Fruit fly (Drosophila melanogaster) whole organism, embryonic: ENCODE results near the gene Dup99B.
A peak's percentile ranks its signal among the peaks of the same experiment; 100 is the strongest.

Experiments used
- Bgb ChIP-seq: fragments of 200-800 bp; sonication (Bioruptor generic); IDR thresholded peaks from 2 replicates; pipeline ENCODE4 v1.3.6; 2022; ENCODE audit warnings: missing biosample characterization, missing genetic modification characterization; ENCODE audit not compliant: partially characterized antibody
- CG1233 ChIP-seq: fragments of 200-800 bp; sonication (Bioruptor generic); optimal IDR thresholded peaks from 4 replicates; lab custom pipeline; 2018; ENCODE audit warnings: missing biosample characterization, mild to moderate bottlenecking, missing genetic modification characterization
- CG12391 ChIP-seq: fragments of 200-800 bp; sonication (Bioruptor generic); optimal IDR thresholded peaks from 3 replicates; lab custom pipeline; 2018; ENCODE audit warnings: missing biosample characterization, mild to moderate bottlenecking, missing genetic modification characterization, moderate library complexity
- CG13287 ChIP-seq: fragments of 200-800 bp; sonication (Bioruptor generic); IDR thresholded peaks from 2 replicates; pipeline ENCODE4 v1.3.6; 2022; ENCODE audit warnings: missing biosample characterization, missing genetic modification characterization; ENCODE audit not compliant: partially characterized antibody
- CG13624 ChIP-seq: fragments of 200-800 bp; sonication (Bioruptor generic); optimal IDR thresholded peaks from 2 replicates; lab custom pipeline; 2016; ENCODE audit warnings: missing biosample characterization, missing genetic modification characterization
- CG14710 ChIP-seq: fragments of 200-800 bp; sonication (Bioruptor generic); optimal IDR thresholded peaks from 3 replicates; lab custom pipeline; 2019; ENCODE audit warnings: missing biosample characterization, mild to moderate bottlenecking, missing genetic modification characterization, moderate library complexity
- CG15073 ChIP-seq: fragments of 200-800 bp; sonication (Bioruptor generic); optimal IDR thresholded peaks from 2 replicates; lab custom pipeline; 2016; ENCODE audit warnings: missing biosample characterization, missing genetic modification characterization
- CG1603 ChIP-seq: fragments of 200-800 bp; sonication (Bioruptor generic); optimal IDR thresholded peaks from 2 replicates; lab custom pipeline; 2019; ENCODE audit warnings: missing biosample characterization, mild to moderate bottlenecking, missing genetic modification characterization, moderate library complexity
- CG16813 ChIP-seq: fragments of 200-800 bp; sonication (Bioruptor generic); IDR thresholded peaks from 3 replicates; pipeline ENCODE4 v1.3.6; 2022; ENCODE audit warnings: missing biosample characterization, missing genetic modification characterization; ENCODE audit not compliant: partially characterized antibody
- CG16815 ChIP-seq: fragments of 200-800 bp; sonication (Bioruptor generic); optimal IDR thresholded peaks from 3 replicates; lab custom pipeline; 2017; ENCODE audit warnings: missing biosample characterization, mild to moderate bottlenecking, missing genetic modification characterization
- CG2116 ChIP-seq: fragments of 200-800 bp; sonication (Bioruptor generic); optimal IDR thresholded peaks from 3 replicates; lab custom pipeline; 2018; ENCODE audit warnings: missing biosample characterization, mild to moderate bottlenecking, missing genetic modification characterization
- CG2129 ChIP-seq: fragments of 200-800 bp; sonication (Bioruptor generic); IDR thresholded peaks from 2 replicates; pipeline ENCODE4 v1.3.6; 2022; ENCODE audit warnings: missing biosample characterization, missing genetic modification characterization; ENCODE audit not compliant: partially characterized antibody
- CG31224 ChIP-seq: fragments of 200-800 bp; sonication (Bioruptor generic); IDR thresholded peaks from 2 replicates; pipeline ENCODE4 v1.3.6; 2022; ENCODE audit warnings: missing biosample characterization, missing genetic modification characterization
- CG34224 ChIP-seq: fragments of 200-800 bp; sonication (Bioruptor generic); IDR thresholded peaks from 3 replicates; pipeline ENCODE4 v1.3.6; 2022; ENCODE audit warnings: missing biosample characterization, missing genetic modification characterization; ENCODE audit not compliant: partially characterized antibody
- CG34422 ChIP-seq: fragments of 200-800 bp; sonication (Bioruptor generic); IDR thresholded peaks from 3 replicates; pipeline ENCODE4 v1.3.6; 2022; ENCODE audit warnings: missing biosample characterization, missing genetic modification characterization
- CG3726 ChIP-seq: fragments of 200-800 bp; sonication (Bioruptor generic); IDR thresholded peaks from 3 replicates; pipeline ENCODE4, ENCODE4 v1.3.6; 2022; ENCODE audit warnings: missing biosample characterization, missing genetic modification characterization
- CG3838 ChIP-seq: fragments of 200-800 bp; sonication (Bioruptor generic); optimal IDR thresholded peaks from 3 replicates; lab custom pipeline; 2016; ENCODE audit warnings: missing biosample characterization, missing genetic modification characterization
- CG43689 ChIP-seq: fragments of 200-800 bp; sonication (Bioruptor generic); IDR thresholded peaks from 2 replicates; pipeline ENCODE4 v1.3.6; 2022; ENCODE audit warnings: missing biosample characterization, missing genetic modification characterization
- CG4617 ChIP-seq: fragments of 200-800 bp; sonication (Bioruptor generic); optimal IDR thresholded peaks from 3 replicates; lab custom pipeline; 2016; ENCODE audit warnings: missing biosample characterization, missing genetic modification characterization, borderline replicate concordance
- CG6654 ChIP-seq: fragments of 200-800 bp; sonication (Bioruptor generic); optimal IDR thresholded peaks from 2 replicates; lab custom pipeline; 2017; ENCODE audit warnings: missing biosample characterization, mild to moderate bottlenecking, missing genetic modification characterization
- CG6765 ChIP-seq: fragments of 200-800 bp; sonication (Bioruptor generic); optimal IDR thresholded peaks from 3 replicates; lab custom pipeline; 2017; ENCODE audit warnings: missing biosample characterization, mild to moderate bottlenecking, missing genetic modification characterization
- CG9797 ChIP-seq: fragments of 200-800 bp; sonication (Bioruptor generic); optimal IDR thresholded peaks from 3 replicates; lab custom pipeline; 2018; ENCODE audit warnings: missing biosample characterization, mild to moderate bottlenecking, missing genetic modification characterization
- CHES-1-like ChIP-seq: fragments of 200-800 bp; sonication (Bioruptor generic); optimal IDR thresholded peaks from 2 replicates; lab custom pipeline; 2016; ENCODE audit warnings: missing biosample characterization, missing genetic modification characterization
- Dp ChIP-seq: fragments of 200-800 bp; sonication (Bioruptor generic); optimal IDR thresholded peaks from 2 replicates; lab custom pipeline; 2018; ENCODE audit warnings: missing biosample characterization, mild to moderate bottlenecking, missing genetic modification characterization, moderate library complexity
- Dref ChIP-seq: fragments of 200-800 bp; sonication (Bioruptor generic); IDR thresholded peaks from 2 replicates; pipeline ENCODE4 v1.3.6; 2022; ENCODE audit warnings: missing biosample characterization, missing genetic modification characterization
- Lhr ChIP-seq: fragments of 200-800 bp; sonication (Bioruptor generic); optimal IDR thresholded peaks from 3 replicates; lab custom pipeline; 2017; ENCODE audit warnings: mild to moderate bottlenecking, missing biosample characterization, missing genetic modification reagents, missing genetic modification characterization
- NK7.1 ChIP-seq: fragments of 200-800 bp; sonication (Bioruptor generic); optimal IDR thresholded peaks from 3 replicates; lab custom pipeline; 2016; ENCODE audit warnings: missing biosample characterization, missing genetic modification characterization
- NfI ChIP-seq: fragments of 200-800 bp; sonication (Bioruptor generic); optimal IDR thresholded peaks from 3 replicates; lab custom pipeline; 2018; ENCODE audit warnings: missing biosample characterization, mild to moderate bottlenecking, missing genetic modification characterization, moderate library complexity
- Opbp ChIP-seq: fragments of 200-800 bp; sonication (Bioruptor generic); IDR thresholded peaks from 3 replicates; pipeline ENCODE4 v1.3.6; 2022; ENCODE audit warnings: missing biosample characterization, missing genetic modification characterization; ENCODE audit not compliant: partially characterized antibody
- Scr ChIP-seq: fragments of 200-800 bp; sonication (Bioruptor generic); IDR thresholded peaks from 2 replicates; pipeline ENCODE4 v1.3.6; 2022; ENCODE audit warnings: missing biosample characterization, missing genetic modification characterization; ENCODE audit not compliant: partially characterized antibody
- Sin3A ChIP-seq: fragments of >200 bp; optimal IDR thresholded peaks from 2 replicates; lab custom pipeline; 2018
- YL-1 ChIP-seq: fragments of 200-800 bp; sonication (Bioruptor generic); optimal IDR thresholded peaks from 3 replicates; lab custom pipeline; 2017; ENCODE audit warnings: missing biosample characterization, mild to moderate bottlenecking, missing genetic modification characterization
- ase ChIP-seq: fragments of 200-800 bp; sonication (Bioruptor generic); IDR thresholded peaks from 3 replicates; pipeline ENCODE4 v1.3.6; 2022; ENCODE audit warnings: missing biosample characterization, missing genetic modification characterization
- bbx ChIP-seq: fragments of 200-800 bp; sonication (Bioruptor generic); IDR thresholded peaks from 2 replicates; pipeline ENCODE4 v1.3.6; 2022; ENCODE audit warnings: missing biosample characterization, missing genetic modification characterization; ENCODE audit not compliant: partially characterized antibody
- crp ChIP-seq, 2 experiments: fragments of 200-800 bp; sonication (Bioruptor generic); optimal IDR thresholded peaks; 2 replicates in 1 of 2; 3 replicates in 1 of 2; lab custom pipeline; 2017; ENCODE audit warnings: missing biosample characterization in 2 of 2, missing genetic modification characterization in 2 of 2, mild to moderate bottlenecking in 1 of 2, moderate library complexity in 1 of 2
- da ChIP-seq: fragments of 200-800 bp; sonication (Bioruptor generic); optimal IDR thresholded peaks from 2 replicates; lab custom pipeline; 2016; ENCODE audit warnings: missing biosample characterization, missing genetic modification characterization
- ems ChIP-seq: fragments of 200-800 bp; sonication (Bioruptor generic); optimal IDR thresholded peaks from 3 replicates; lab custom pipeline; 2016; ENCODE audit warnings: missing biosample characterization, missing genetic modification characterization
- esg ChIP-seq: fragments of 200-800 bp; sonication (Bioruptor generic); conservative IDR thresholded peaks from 2 replicates; pipeline ENCODE4 v1.3.6; 2022; ENCODE audit warnings: missing biosample characterization, missing genetic modification characterization
- inv ChIP-seq: fragments of 200-800 bp; sonication (Bioruptor generic); IDR thresholded peaks from 2 replicates; pipeline ENCODE4 v1.3.6; 2022; ENCODE audit warnings: missing biosample characterization, missing genetic modification characterization; ENCODE audit not compliant: partially characterized antibody
- otp ChIP-seq: fragments of 200-800 bp; sonication (Bioruptor generic); IDR thresholded peaks from 3 replicates; pipeline ENCODE4, ENCODE4 v1.3.6; 2022; ENCODE audit warnings: missing biosample characterization, missing genetic modification characterization
- phol ChIP-seq: fragments of 200-800 bp; sonication (Bioruptor generic); optimal IDR thresholded peaks from 3 replicates; lab custom pipeline; 2018; ENCODE audit warnings: missing biosample characterization, mild to moderate bottlenecking, missing genetic modification characterization, moderate library complexity
- pzg ChIP-seq: fragments of 200-800 bp; sonication (Bioruptor generic); optimal IDR thresholded peaks from 3 replicates; lab custom pipeline; 2018; ENCODE audit warnings: missing biosample characterization, mild to moderate bottlenecking, missing genetic modification characterization, moderate library complexity
- row ChIP-seq: fragments of 200-800 bp; sonication (Bioruptor generic); IDR thresholded peaks from 3 replicates; pipeline ENCODE4 v1.3.6; 2022; ENCODE audit warnings: missing biosample characterization, missing genetic modification characterization
- sc ChIP-seq, 3 experiments: fragments of >200 bp in 2 of 3; fragments of 200-800 bp in 1 of 3; sonication (Bioruptor generic) in 1 of 3; optimal IDR thresholded peaks; 2 replicates in 2 of 3; 3 replicates in 1 of 3; lab custom pipeline; 2017; ENCODE audit warnings: mild to moderate bottlenecking in 1 of 3, missing biosample characterization in 1 of 3, missing genetic modification characterization in 1 of 3, missing genetic modification reagents in 1 of 3
- sna ChIP-seq: fragments of 200-800 bp; sonication (Bioruptor generic); IDR thresholded peaks from 2 replicates; pipeline ENCODE4 v1.3.6; 2022; ENCODE audit warnings: missing biosample characterization, missing genetic modification characterization; ENCODE audit not compliant: partially characterized antibody
- zen ChIP-seq: fragments of 200-800 bp; sonication (Bioruptor generic); optimal IDR thresholded peaks from 3 replicates; lab custom pipeline; 2018; ENCODE audit warnings: missing biosample characterization, mild to moderate bottlenecking, missing genetic modification characterization, moderate library complexity

Gene Dup99B

DNA sequence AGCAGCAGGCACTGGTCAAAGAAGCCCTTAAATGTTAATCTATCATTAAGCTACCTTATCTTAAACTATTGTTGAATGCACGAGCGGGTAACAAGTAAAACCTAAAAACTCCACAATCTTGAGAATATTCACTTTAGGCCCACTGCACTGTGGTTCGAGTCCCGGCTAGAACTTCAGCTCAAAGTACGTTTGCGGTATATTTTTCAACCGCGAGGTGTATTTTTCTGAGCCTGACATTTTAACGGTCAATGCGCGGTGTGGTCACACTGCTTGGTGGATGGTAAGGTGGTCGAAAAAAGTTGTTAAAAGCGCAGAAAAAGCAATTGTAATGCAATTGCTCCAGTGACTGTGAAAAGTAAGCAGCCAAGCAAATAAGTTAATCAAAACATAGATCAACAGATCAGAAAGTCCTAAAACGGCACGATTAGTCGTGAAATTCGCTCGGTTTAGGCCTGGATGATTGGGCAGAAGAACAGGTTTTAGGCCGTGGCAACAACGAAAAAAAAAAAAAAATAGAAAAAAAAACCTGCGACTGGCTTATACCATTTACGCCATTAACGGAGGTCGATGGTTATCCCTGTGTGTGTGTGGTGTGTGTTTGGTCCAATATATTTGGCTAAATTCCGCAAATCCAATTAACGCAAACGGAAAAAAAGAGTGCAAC is 10.5 kb upstream of the Dup99B start, which contains the start of gene Kul (continued):
- TF ChIP-seq CG3838 (GFP tag; lab: Kevin White, UChicago) = no peak

DNA sequence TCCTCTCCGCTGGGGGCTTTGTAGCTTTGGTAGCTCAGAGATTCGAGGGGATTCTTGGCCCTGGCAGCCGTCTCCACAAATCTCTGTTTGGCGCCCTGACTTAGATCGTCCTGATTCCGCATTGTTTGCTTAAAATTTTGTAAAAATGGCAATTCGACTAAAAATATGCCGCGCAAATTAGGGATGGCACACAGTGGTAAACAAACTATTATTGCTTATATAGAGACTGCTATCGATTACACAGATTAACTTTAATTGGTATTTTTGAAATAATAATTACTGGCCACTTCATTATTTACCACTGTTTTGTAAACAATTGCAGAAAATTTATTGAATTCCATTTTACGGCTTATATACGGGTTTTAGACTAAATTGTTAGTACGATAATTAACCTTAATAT is 9.6 kb upstream of the Dup99B start, which contains the start of the genes Naa40 and CG18731:
Gene Naa40, minus strand, starts transcription at position 206 of the 400 bp plus-strand sequence.
Gene CG18731, plus strand, starts transcription at position 283 of the 400 bp plus-strand sequence.
- TF ChIP-seq esg (GFP tag; lab: Robert Waterston, UW) = no peak
- peak; percentile 63 for TF ChIP-seq pzg (GFP tag; lab: Kevin White, UChicago)
- TF ChIP-seq CG13287 = peak; percentile 79
- peak; percentile 81; the same call in 2 of the 3 replicates for TF ChIP-seq Opbp (GFP tag; lab: Robert Waterston, UW)
- TF ChIP-seq CG34422 (GFP tag; lab: Robert Waterston, UW) = peak; percentile 36; the same call in 1 of the 3 replicates
- TF ChIP-seq ase (GFP tag; lab: Robert Waterston, UW) = no peak
- TF ChIP-seq CG4617 (GFP tag; lab: Kevin White, UChicago) = peak; percentile 25
- TF ChIP-seq CG12391 (tag; lab: Kevin White, UChicago) = no peak
- no peak for TF ChIP-seq CG15073
- peak; percentile 75 for TF ChIP-seq Dp (GFP tag; lab: Kevin White, UChicago)
- TF ChIP-seq CG3726 = no peak
- TF ChIP-seq NfI = no peak
- TF ChIP-seq CG43689 (GFP tag; lab: Robert Waterston, UW) = no peak
- TF ChIP-seq CG2129 (GFP tag; lab: Robert Waterston, UW) = peak; percentile 48; the same call in 1 of the 2 replicates
- TF ChIP-seq CG9797 (GFP tag; lab: Kevin White, UChicago) = peak; percentile 42
- no peak for TF ChIP-seq CG6765 (GFP tag; lab: Kevin White, UChicago)
- TF ChIP-seq phol (tag; lab: Kevin White, UChicago) = peak; percentile 18
- TF ChIP-seq CG16813 (GFP tag; lab: Robert Waterston, UW) = peak; percentile 63
- peak; percentile 3 for TF ChIP-seq CG13624 (GFP tag; lab: Kevin White, UChicago)
- peak; percentile 39; the same call in 1 of the 3 replicates for TF ChIP-seq row (GFP tag; lab: Robert Waterston, UW)
- TF ChIP-seq da = no peak
- peak; percentile 71 for TF ChIP-seq Dref (GFP tag; lab: Robert Waterston, UW)
- peak; percentile 46 for TF ChIP-seq CHES-1-like (GFP tag; lab: Kevin White, UChicago)
- TF ChIP-seq Lhr (GFP tag; lab: Kevin White, UChicago) = peak; percentile 44
- TF ChIP-seq crp (GFP tag; optimal IDR thresholded peaks at IDR 0.05; lab: Kevin White, UChicago) = no peak
- TF ChIP-seq inv = peak; percentile 48; the same call in 1 of the 2 replicates
- no peak for TF ChIP-seq CG16815 (GFP tag; lab: Kevin White, UChicago)
- peak; percentile 71 for TF ChIP-seq Bgb
- TF ChIP-seq sc (optimal IDR thresholded peaks at IDR 0.05; lab: Kevin White, UChicago) = no peak
- no peak for TF ChIP-seq sc (GFP tag; optimal IDR thresholded peaks at IDR 0.05; lab: Kevin White, UChicago)
- peak; percentile 23 for TF ChIP-seq CG2116 (GFP tag; lab: Kevin White, UChicago)
- peak; percentile 44 for TF ChIP-seq CG1603
- TF ChIP-seq NK7.1 (GFP tag; lab: Kevin White, UChicago) = no peak
- peak; percentile 17 for TF ChIP-seq Sin3A (lab: Kevin White, UChicago)
- TF ChIP-seq zen = no peak
- TF ChIP-seq Scr (GFP tag; lab: Robert Waterston, UW) = peak; percentile 71
- no peak for TF ChIP-seq CG31224 (GFP tag; lab: Robert Waterston, UW)
- no peak for TF ChIP-seq ems (GFP tag; lab: Kevin White, UChicago)
- no peak for TF ChIP-seq CG1233 (GFP tag; lab: Kevin White, UChicago)
- TF ChIP-seq otp (GFP tag; lab: Robert Waterston, UW) = no peak
- TF ChIP-seq CG34224 (GFP tag; lab: Robert Waterston, UW) = peak; percentile 59
- peak; percentile 6 for TF ChIP-seq YL-1 (GFP tag; lab: Kevin White, UChicago)
- TF ChIP-seq sna (GFP tag; lab: Robert Waterston, UW) = peak; percentile 62
- TF ChIP-seq CG6654 (GFP tag; lab: Kevin White, UChicago) = no peak
- TF ChIP-seq bbx (GFP tag; lab: Robert Waterston, UW) = peak; percentile 71
- TF ChIP-seq CG14710 = peak; percentile 7
